Worm (Caenorhabditis elegans): ENCODE results near the gene erl-1.

ce11 chrIV:12244706-12245105, 43.0 kb upstream of the erl-1 start, which contains the start of gene sre-15:
- no peak for TF ChIP-seq nhr-77 (tag; optimal IDR thresholded peaks at IDR 0.05)
- no peak for TF ChIP-seq jun-1 (tag; optimal IDR thresholded peaks at IDR 0.05)
- TF ChIP-seq nhr-12 (tag; optimal IDR thresholded peaks at IDR 0.05): no peak
- no peak for TF ChIP-seq aly-2 (tag; optimal IDR thresholded peaks at IDR 0.05)

All from whole organism, L3 larva.